Fruit fly (Drosophila melanogaster) whole organism, larva: Measurements from ENCODE around the gene CG42583.
"Not testable (repeated sequence)": the region's sequence is repeated elsewhere in the genome, so short reads cannot be mapped to it uniquely, and the experiment has no call there.

Experiments used
- noc ChIP-seq: fragments of 200-800 bp; sonication (Bioruptor generic); optimal IDR thresholded peaks from 3 replicates; lab custom pipeline; 2019; ENCODE audit warnings: missing biosample characterization, mild to moderate bottlenecking, missing genetic modification characterization, moderate library complexity

CG42583 gene

DNA sequence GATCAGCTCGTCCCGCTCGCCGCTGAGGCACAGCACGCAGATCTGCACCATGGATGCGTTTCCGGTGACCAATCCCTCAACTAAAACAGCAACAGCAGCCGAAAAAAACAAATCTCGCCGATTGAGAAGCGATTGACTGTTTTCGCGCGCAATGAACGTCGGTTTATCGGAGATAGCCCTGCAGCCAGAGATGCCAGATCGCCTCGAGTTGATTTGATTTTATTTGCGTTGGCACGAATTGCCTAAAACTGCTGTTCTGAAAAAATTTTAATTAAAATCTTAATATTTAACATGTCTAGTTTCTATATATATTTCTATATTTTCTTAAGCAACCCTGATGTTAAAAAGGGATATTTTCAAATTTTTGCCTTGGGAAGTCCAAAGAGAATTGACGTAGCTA lies 23.0 kb downstream of the CG42583 start:
- no peak for TF ChIP-seq noc (tag; lab: Kevin White, UChicago)

DNA sequence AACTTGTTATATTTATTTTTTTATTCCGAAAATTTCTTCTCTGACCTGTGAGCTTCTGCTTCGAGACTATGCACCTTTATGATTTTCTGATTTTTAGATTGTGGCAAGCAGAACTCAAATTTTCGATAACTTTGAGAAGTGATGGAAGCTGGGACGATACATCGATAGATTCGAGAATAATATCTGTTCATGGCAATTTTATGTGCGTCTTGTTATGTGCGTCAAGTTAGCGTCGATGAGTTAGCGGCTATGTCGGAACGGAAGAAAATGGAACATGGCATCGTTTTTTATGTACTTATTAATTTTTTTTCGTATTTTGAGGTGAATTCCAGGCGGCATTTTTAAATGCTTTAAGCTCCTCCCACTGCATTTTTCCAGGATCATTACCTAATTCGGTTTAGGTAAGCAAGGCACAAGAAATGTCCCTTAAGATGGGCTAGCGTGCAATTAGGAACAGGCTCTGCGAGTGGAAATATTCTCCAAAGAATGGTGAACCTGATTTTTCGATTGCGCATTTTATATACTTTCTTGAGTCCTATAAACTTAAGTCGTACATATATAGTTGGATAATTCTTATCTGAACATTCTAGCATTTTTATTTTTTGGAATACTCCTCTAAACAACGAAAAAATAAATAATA lies 26.3 kb downstream of the CG42583 start, which contains the start of gene Phf7:
Phf7 (minus strand) TSS at position 58 of the 640 bp plus-strand sequence.
- no peak for TF ChIP-seq noc (tag; lab: Kevin White, UChicago)

DNA sequence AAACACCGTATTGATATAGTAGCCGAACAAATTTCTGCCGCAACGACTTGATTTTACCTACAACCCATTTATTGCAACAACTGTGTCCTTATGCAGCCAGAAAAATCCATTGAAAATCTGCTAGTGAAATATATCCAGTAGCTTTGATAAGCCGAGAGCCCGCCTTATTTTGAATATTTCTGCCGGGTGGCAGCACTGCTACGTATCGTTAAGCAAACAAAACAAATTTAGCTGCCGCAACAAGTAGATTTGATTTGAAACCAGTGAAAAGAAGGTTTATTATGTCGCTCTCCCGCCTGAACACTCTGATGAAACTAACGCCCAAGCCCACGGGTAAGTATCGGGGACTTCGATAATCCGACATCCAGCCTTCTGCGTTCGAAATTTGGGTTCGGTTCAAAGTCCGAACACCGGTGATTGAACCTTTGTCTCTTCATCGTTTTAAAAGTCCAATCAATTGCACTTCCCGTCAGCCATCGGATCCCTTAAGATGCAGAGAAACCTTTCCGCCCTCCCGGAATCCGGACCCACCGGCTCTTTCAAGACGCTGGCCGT lies 27.0 kb downstream of the CG42583 start, which contains the start of gene CG9577:
CG9577 (plus strand) TSS at position 190 of the 555 bp plus-strand sequence.
- TF ChIP-seq noc (tag; lab: Kevin White, UChicago) = no peak

- TF ChIP-seq noc (tag; lab: Kevin White, UChicago) = no peak
These were observed 30.3 kb downstream of the CG42583 start, which contains the start of the genes CG9581 and CG9578 for dm6 chrX:20169898-20170297. Gene CG9581, minus strand, starts transcription at chrX:20169981. Gene CG9578, plus strand, starts transcription at chrX:20170222.

dm6 chrX:20173464-20173995 lies 33.9 kb downstream of the CG42583 start, which contains the start of gene AnxB10:
Gene AnxB10, minus strand, starts transcription at chrX:20173514.
- TF ChIP-seq noc (tag; lab: Kevin White, UChicago) = peak; percentile 38

- not testable (repeated sequence) for TF ChIP-seq noc (tag; lab: Kevin White, UChicago)
These were observed 38.9 kb downstream of the CG42583 start, which contains the start of gene Sdic1 for dm6 chrX:20178538-20178937. Gene Sdic1, minus strand, starts transcription at chrX:20178638.

DNA sequence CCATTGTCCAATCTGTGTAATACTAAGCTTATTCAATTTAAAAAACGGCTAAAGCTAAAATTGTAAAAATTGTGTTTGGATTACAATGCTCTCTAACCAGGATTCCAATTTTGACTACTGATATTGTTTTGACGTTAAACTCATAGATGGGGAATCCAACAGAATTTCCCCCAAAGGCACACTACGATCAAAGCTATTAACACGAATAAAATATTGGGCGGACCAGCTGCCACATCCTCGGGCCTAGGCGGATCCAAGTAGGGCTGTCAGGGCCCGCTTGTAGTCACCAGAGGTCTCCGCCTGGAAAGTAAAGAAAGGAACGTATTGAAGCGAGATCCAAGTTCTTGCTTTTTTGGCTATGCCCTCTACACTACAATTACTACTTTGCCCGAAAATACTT lies 46.8 kb downstream of the CG42583 start, which contains the start of gene Sdic2:
Sdic2 (minus strand) TSS at position 101 of the 400 bp plus-strand sequence.
- not testable (repeated sequence) for TF ChIP-seq noc (tag; lab: Kevin White, UChicago)
